Fruit fly (Drosophila melanogaster) whole organism: Measurements from ENCODE around the gene CG15641.

Experiments
- CG8478 ChIP-seq: fragments of >200 bp; optimal IDR thresholded peaks from 2 replicates; lab custom pipeline; 2018; ENCODE audit warnings: inconsistent platforms
- Dll ChIP-seq: fragments of >200 bp; optimal IDR thresholded peaks from 2 replicates; lab custom pipeline; 2017
- EcR ChIP-seq, 2 experiments: fragments of >200 bp; optimal IDR thresholded peaks; 2 replicates each; lab custom pipeline; 2017; ENCODE audit warnings: missing biosample characterization in 2 of 2, missing genetic modification characterization in 2 of 2, missing genetic modification reagents in 2 of 2
- pan ChIP-seq: fragments of >200 bp; optimal IDR thresholded peaks from 2 replicates; lab custom pipeline; 2017
- psq ChIP-seq: fragments of >200 bp; optimal IDR thresholded peaks from 2 replicates; lab custom pipeline; 2017
- usp ChIP-seq: fragments of >200 bp; optimal IDR thresholded peaks from 2 replicates; lab custom pipeline; 2017; ENCODE audit warnings: missing biosample characterization, missing genetic modification characterization, mixed read lengths

The CG15641 gene

DNA sequence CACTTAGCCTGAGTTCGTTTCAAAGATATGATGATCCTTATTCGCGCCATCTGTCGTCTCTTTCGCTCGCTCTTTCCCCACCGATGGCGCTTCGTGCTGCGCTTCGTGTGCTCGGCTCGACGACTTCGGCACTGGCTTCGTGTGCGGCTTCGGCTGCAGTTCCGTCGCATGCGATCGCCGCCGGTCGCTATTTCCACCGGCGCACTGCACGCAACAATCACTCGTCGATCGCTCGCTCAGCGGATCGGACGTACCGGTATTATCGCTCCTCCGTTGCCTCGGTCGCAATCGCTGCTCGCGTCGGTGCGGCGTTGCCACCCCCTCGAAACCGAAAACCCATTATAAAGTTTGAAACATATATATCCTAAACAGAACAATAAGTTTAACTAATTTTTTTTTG lies 31.1 kb downstream of the CG15641 start:
- TF ChIP-seq usp (GFP tag; lab: Kevin White, UChicago) (no peak), psq (lab: Kevin White, UChicago) (no peak), EcR (GFP tag; optimal IDR thresholded peaks at IDR 0.05; lab: Kevin White, UChicago) (no peak), CG8478 (lab: Kevin White, UChicago) (no peak), Dll (no peak), pan (lab: Kevin White, UChicago) (no peak)

DNA sequence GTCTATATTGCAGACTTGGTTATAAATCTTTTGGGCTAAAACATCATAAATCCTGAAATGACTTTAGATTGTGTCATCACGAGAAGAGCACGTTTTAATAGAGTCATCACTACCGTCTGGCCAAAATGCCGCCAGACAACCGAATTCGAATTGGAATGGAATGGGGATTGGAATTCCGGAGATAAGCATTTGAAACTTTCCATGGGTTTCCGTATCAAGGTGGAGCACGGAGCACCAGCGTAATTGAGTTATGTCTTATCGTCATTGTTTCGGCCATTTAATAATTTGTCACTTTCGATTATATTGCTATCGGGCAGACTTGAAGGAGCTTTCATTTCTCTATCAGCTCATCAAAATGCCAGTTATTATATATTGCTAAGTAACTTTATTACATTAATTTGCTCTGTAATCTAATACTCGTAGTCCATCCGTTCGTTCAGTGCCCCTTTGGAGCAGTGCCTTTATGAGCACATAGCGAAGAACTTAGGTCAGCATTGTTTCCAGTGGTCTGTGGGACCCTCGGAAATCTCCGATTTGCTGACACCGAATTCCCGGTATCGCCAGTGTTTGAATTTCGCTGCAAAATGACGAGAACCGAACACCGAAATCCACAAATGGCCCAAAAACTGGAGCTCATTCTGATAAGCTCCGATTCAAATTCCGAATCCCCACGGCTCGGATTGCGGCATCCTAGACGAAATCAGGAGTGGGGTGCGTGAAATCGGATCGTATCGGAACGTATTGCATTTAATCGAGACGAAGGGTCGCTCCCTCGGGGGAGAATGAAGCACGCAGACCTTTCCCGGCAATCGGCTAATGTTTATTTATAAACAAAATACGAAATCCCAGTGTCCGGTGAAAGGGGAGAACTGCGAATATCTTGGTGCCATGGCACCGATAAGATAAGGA lies 32.6 kb downstream of the CG15641 start:
- TF ChIP-seq Dll (no peak), psq (lab: Kevin White, UChicago) (no peak), EcR (GFP tag; optimal IDR thresholded peaks at IDR 0.05; lab: Kevin White, UChicago) (no peak), CG8478 (lab: Kevin White, UChicago) (no peak), pan (lab: Kevin White, UChicago) (no peak), usp (GFP tag; lab: Kevin White, UChicago) (no peak)

DNA sequence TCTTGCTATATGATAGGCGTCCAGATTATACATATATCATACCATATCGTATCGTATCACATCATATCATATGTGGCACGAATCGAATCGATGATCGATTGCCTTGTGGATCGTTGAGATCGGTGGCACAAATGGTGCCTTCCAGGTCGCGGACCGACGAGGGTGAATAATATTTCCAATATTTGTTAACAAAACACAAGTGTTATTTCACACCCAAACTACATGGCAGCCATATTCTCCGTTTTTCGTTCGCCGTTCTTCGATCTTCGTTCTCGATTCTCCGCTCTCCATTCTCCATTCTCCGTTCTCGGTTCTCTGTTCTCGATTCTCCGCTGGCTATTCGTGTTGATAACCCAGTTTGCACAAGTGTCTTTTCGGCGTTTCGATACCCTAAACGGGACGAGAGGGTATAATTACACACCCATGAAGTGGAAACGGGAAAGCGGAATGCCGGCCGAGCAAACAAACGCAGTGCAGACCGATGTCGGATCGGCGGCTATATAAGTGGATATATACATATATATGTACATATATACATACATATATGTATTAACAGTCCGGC lies 34.1 kb downstream of the CG15641 start:
- TF ChIP-seq CG8478 (lab: Kevin White, UChicago) (no peak), usp (GFP tag; lab: Kevin White, UChicago) (no peak), Dll (no peak), pan (lab: Kevin White, UChicago) (no peak), EcR (GFP tag; optimal IDR thresholded peaks at IDR 0.05; lab: Kevin White, UChicago) (no peak), psq (lab: Kevin White, UChicago) (no peak)

DNA sequence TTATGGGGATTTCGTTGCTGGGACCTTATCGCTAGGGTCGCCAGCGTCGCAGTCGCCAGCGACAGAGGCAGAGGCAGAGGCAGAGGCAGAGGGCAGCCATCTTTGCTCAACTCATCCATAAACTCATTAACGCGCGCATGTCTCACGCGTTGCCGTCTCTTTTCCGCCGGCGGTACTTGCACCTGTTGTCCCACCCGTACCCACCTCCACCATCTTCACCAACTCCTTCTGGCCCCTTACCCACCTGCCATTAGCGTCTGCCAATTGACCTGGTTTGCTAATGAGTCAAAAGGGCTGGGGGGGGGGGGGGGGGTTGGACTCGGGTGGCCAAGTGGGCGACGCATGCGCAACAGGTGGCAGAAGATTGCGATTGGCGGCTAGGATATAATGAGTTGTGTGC lies 35.2 kb downstream of the CG15641 start:
- TF ChIP-seq pan (lab: Kevin White, UChicago) (no peak), EcR (GFP tag; optimal IDR thresholded peaks at IDR 0.05; lab: Kevin White, UChicago) (no peak), psq (lab: Kevin White, UChicago) (no peak), CG8478 (lab: Kevin White, UChicago) (no peak), Dll (no peak), usp (GFP tag; lab: Kevin White, UChicago) (no peak)

DNA sequence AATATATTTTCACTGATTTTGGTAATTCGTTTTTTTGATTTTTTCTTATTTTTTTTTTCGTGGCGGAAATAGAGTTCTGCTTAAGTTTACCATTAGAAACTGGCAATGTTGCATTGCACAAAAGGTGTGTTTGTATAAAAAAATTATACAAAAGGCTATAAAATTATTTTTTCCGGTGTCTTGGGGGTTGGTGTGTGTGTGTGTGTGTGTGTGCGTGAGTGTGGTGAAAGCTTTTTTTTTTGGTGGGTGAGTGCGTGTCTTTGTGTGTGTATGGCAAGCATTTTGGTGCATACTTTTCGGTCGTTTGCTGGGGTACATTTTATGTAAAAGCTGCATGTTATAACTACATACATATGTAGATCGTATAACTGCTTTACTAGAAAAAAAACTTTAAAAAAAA lies 43.7 kb downstream of the CG15641 start:
- TF ChIP-seq CG8478 (lab: Kevin White, UChicago): no peak
- no peak for TF ChIP-seq usp (GFP tag; lab: Kevin White, UChicago)
- no peak for TF ChIP-seq pan (lab: Kevin White, UChicago)
- TF ChIP-seq psq (lab: Kevin White, UChicago): no peak
- no peak for TF ChIP-seq Dll
- no peak for TF ChIP-seq EcR (GFP tag; optimal IDR thresholded peaks at IDR 0.05; lab: Kevin White, UChicago)
